Worm (Caenorhabditis elegans): ENCODE data around the gene Y38H8A.1.
A peak's percentile ranks its signal among the peaks of the same experiment; 100 is the strongest.
"Not testable (repeated sequence)": the region's sequence is repeated elsewhere in the genome, so short reads cannot be mapped to it uniquely, and the experiment has no call there.

Gene Y38H8A.1

DNA sequence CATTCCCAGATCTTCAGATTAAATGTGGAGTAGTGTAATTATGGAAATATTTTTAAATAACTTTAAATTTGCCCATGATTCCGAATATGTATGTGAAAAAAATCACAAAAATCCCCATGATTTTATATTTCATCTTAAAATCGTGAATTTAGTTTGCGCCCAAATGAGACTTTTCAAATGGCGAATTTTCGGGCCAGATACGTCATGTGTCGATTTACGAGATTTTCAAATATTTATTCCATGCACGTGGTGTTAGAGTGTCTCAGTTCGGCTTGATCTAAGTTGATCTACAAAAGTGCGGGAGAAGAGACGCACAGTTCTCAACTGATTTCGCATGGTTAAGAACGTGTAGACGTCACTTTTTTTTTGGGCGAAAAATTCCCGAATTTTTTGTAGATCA lies at the start of gene Y38H8A.1:
Y38H8A.1 (plus strand) TSS at position 301 of the 400 bp plus-strand sequence.
- no peak for TF ChIP-seq pes-1 (GFP tag; IDR thresholded peaks at IDR 0.05)
- no peak for TF ChIP-seq tbx-37 (GFP tag; conservative IDR thresholded peaks at IDR 0.05)
- no peak for TF ChIP-seq scrt-1 (GFP tag; IDR thresholded peaks at IDR 0.05)
- no peak for TF ChIP-seq B0310.2 (tag; optimal IDR thresholded peaks at IDR 0.05)
- TF ChIP-seq ceh-36 (tag; optimal IDR thresholded peaks at IDR 0.05) = no peak
- TF ChIP-seq ets-7 (tag; optimal IDR thresholded peaks at IDR 0.05) = no peak
- no peak for TF ChIP-seq flt-1 (GFP tag; IDR thresholded peaks at IDR 0.05)
- no peak for TF ChIP-seq hmg-4 (GFP tag; optimal IDR thresholded peaks at IDR 0.05)
- TF ChIP-seq hnd-1 (tag; optimal IDR thresholded peaks at IDR 0.05) = no peak
- TF ChIP-seq tra-4 (tag; optimal IDR thresholded peaks at IDR 0.05) = no peak
- no peak for TF ChIP-seq F13C5.2 (tag; optimal IDR thresholded peaks at IDR 0.05)
- TF ChIP-seq tbx-11 (GFP tag; IDR thresholded peaks at IDR 0.05) = no peak
- no peak for TF ChIP-seq sea-1 (GFP tag; conservative IDR thresholded peaks at IDR 0.05)
- no peak for TF ChIP-seq ama-1 (optimal IDR thresholded peaks at IDR 0.05)
- no peak for TF ChIP-seq hmbx-1 (tag; optimal IDR thresholded peaks at IDR 0.05)
- TF ChIP-seq aly-1 (tag; optimal IDR thresholded peaks at IDR 0.05) = no peak
- no peak for TF ChIP-seq ceh-13 (GFP tag; optimal IDR thresholded peaks at IDR 0.05)

DNA sequence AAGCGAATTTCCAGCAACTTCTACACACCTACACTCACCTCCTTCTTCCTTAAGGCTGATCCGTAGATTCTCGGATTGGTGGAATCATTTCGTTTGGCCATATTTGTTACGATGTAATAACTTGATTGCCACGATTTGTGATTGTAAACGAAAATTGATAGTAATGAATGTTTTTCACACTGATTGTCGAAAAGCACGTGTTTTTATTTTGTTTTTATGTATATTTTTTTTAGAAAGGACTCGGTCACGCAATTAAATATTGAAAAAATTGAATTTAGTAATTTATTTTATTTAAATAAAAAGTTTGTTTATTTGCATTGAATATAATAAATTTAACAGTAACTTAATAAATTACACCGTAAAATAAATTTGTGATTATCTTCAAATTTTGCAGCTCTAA lies 48.7 kb upstream of the Y38H8A.1 start, which contains the start of gene K09B11.5:
K09B11.5 (minus strand) TSS at position 101 of the 400 bp plus-strand sequence.
- not testable (repeated sequence) for TF ChIP-seq tbx-11 (GFP tag; IDR thresholded peaks at IDR 0.05); hmg-4 (GFP tag; optimal IDR thresholded peaks at IDR 0.05); ceh-36 (tag; optimal IDR thresholded peaks at IDR 0.05)

DNA sequence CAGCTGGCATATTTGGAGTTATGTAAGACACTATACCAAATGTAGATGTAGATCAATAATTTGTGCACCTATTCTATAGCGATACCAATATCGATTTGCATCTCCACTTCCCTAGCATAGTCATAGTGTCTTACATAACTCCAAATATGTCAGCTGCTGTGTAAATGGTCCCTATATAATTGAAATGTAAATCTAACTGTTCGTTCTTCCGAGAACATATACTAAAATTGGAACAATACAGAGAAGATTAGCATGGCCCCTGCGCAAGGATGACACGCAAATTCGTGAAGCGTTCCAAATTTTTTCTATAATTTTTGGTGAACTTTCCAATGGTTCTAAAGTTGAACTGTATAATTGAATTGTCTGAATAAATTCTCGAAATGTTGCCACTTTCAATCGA lies 39.0 kb upstream of the Y38H8A.1 start:
- 0 out of 2 replicates have a peak, but pooled peaks have one; percentile 35 for TF ChIP-seq pes-1 (GFP tag; IDR thresholded peaks at IDR 0.05)

ce11 chrIV:13445275-13445674 lies 37.3 kb upstream of the Y38H8A.1 start, which contains the start of gene mam-3:
mam-3 (minus strand) TSS chrIV:13445375.
- TF ChIP-seq tbx-37 (GFP tag; conservative IDR thresholded peaks at IDR 0.05) (no peak), ets-7 (tag; optimal IDR thresholded peaks at IDR 0.05) (no peak), aly-1 (tag; optimal IDR thresholded peaks at IDR 0.05) (no peak), sea-1 (GFP tag; conservative IDR thresholded peaks at IDR 0.05) (no peak), pes-1 (GFP tag; IDR thresholded peaks at IDR 0.05) (no peak), tra-4 (tag; optimal IDR thresholded peaks at IDR 0.05) (no peak), B0310.2 (tag; optimal IDR thresholded peaks at IDR 0.05) (no peak), tbx-11 (GFP tag; IDR thresholded peaks at IDR 0.05) (no peak), F13C5.2 (tag; optimal IDR thresholded peaks at IDR 0.05) (no peak), ceh-13 (GFP tag; optimal IDR thresholded peaks at IDR 0.05) (no peak)

- TF ChIP-seq pes-1 (GFP tag; IDR thresholded peaks at IDR 0.05) (0 out of 2 replicates have a peak, but pooled peaks have one; percentile 11), hmbx-1 (tag; optimal IDR thresholded peaks at IDR 0.05) (no peak)
These were observed 31.8 kb upstream of the Y38H8A.1 start for ce11 chrIV:13450740-13451139.

- TF ChIP-seq ceh-13 (GFP tag; optimal IDR thresholded peaks at IDR 0.05) = no peak
- no peak for TF ChIP-seq B0310.2 (tag; optimal IDR thresholded peaks at IDR 0.05)
- no peak for TF ChIP-seq hnd-1 (tag; optimal IDR thresholded peaks at IDR 0.05)
- TF ChIP-seq scrt-1 (GFP tag; IDR thresholded peaks at IDR 0.05) = no peak
- TF ChIP-seq F13C5.2 (tag; optimal IDR thresholded peaks at IDR 0.05) = no peak
- TF ChIP-seq pes-1 (GFP tag; IDR thresholded peaks at IDR 0.05) = no peak
- no peak for TF ChIP-seq sea-1 (GFP tag; conservative IDR thresholded peaks at IDR 0.05)
These were observed 29.1 kb upstream of the Y38H8A.1 start for ce11 chrIV:13453509-13453908.

ce11 chrIV:13454698-13455097 lies 27.9 kb upstream of the Y38H8A.1 start, which contains the start of gene uso-1:
uso-1 (minus strand) TSS chrIV:13454798.
- TF ChIP-seq ceh-36 (tag; optimal IDR thresholded peaks at IDR 0.05) (no peak), pes-1 (GFP tag; IDR thresholded peaks at IDR 0.05) (no peak), hmbx-1 (tag; optimal IDR thresholded peaks at IDR 0.05) (no peak), tbx-37 (GFP tag; conservative IDR thresholded peaks at IDR 0.05) (no peak), aly-1 (tag; optimal IDR thresholded peaks at IDR 0.05) (no peak), ama-1 (optimal IDR thresholded peaks at IDR 0.05) (no peak), flt-1 (GFP tag; IDR thresholded peaks at IDR 0.05) (no peak), tbx-11 (GFP tag; IDR thresholded peaks at IDR 0.05) (no peak), tra-4 (tag; optimal IDR thresholded peaks at IDR 0.05) (no peak), sea-1 (GFP tag; conservative IDR thresholded peaks at IDR 0.05) (no peak), hmg-4 (GFP tag; optimal IDR thresholded peaks at IDR 0.05) (no peak)

DNA sequence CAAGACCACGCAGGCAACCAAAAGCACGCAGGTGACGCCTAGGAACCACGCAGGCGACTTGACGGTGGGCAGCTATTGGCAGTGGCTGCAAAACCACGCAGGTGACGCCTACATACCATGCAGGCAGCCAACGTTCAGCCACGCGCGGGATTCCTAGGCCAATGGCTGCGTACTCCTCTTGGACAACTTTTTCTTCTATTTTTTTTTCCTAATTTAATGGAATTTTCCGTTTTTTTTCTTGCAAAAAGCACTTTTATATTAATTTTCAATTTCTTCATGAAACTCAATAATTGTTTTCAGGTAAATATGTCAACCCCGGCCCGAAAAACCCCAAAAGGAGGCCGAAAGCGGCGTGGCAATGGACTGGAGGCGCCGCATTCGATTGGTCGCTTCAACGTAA lies 27.4 kb upstream of the Y38H8A.1 start, which contains the start of gene Y38H8A.7:
Y38H8A.7 (plus strand) TSS at position 301 of the 400 bp plus-strand sequence.
- TF ChIP-seq ceh-13 (GFP tag; optimal IDR thresholded peaks at IDR 0.05); B0310.2 (tag; optimal IDR thresholded peaks at IDR 0.05); ceh-36 (tag; optimal IDR thresholded peaks at IDR 0.05): not testable (repeated sequence)

DNA sequence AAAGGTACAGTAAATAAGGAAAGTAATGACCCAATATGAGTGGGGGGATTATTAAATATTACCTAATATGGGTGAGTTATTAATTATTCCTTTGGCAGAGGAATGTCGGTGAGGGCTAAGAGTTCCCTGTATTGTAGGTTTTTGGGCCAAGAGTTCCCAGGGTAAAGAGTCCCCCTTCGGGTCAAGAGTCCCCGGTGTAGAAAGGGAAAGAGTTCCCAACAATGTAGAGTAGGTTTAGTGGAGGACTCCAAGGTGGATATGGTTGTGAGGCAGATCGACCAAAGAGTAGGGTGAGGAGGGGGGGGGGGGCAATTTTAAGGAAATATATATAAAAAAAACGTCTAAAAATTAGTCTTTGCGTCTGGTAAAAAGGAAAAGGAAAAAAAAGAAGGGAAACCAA lies 25.7 kb upstream of the Y38H8A.1 start:
- TF ChIP-seq hnd-1 (tag; optimal IDR thresholded peaks at IDR 0.05) (no peak), B0310.2 (tag; optimal IDR thresholded peaks at IDR 0.05) (no peak), hmg-4 (GFP tag; optimal IDR thresholded peaks at IDR 0.05) (no peak), F13C5.2 (tag; optimal IDR thresholded peaks at IDR 0.05) (no peak), ceh-13 (GFP tag; optimal IDR thresholded peaks at IDR 0.05) (no peak), scrt-1 (GFP tag; IDR thresholded peaks at IDR 0.05) (no peak), pes-1 (GFP tag; IDR thresholded peaks at IDR 0.05) (no peak), tbx-11 (GFP tag; IDR thresholded peaks at IDR 0.05) (no peak), hmbx-1 (tag; optimal IDR thresholded peaks at IDR 0.05) (no peak), sea-1 (GFP tag; conservative IDR thresholded peaks at IDR 0.05) (no peak), flt-1 (GFP tag; IDR thresholded peaks at IDR 0.05) (no peak), tbx-37 (GFP tag; conservative IDR thresholded peaks at IDR 0.05) (no peak), aly-1 (tag; optimal IDR thresholded peaks at IDR 0.05) (no peak), tra-4 (tag; optimal IDR thresholded peaks at IDR 0.05) (no peak), ceh-36 (tag; optimal IDR thresholded peaks at IDR 0.05) (no peak), ama-1 (optimal IDR thresholded peaks at IDR 0.05) (no peak), ets-7 (tag; optimal IDR thresholded peaks at IDR 0.05) (no peak)

Data from whole organism, early embryonic.